Worm (Caenorhabditis elegans): Measurements from ENCODE around the gene ttn-1.
A peak's percentile ranks its signal among the peaks of the same experiment; 100 is the strongest.

The ttn-1 gene

ce11 chrV:6107474-6107873 lies 95.0 kb downstream of the ttn-1 start, which contains the start of gene cwf-19L1:
TSS of gene cwf-19L1 (plus strand) at chrV:6107828.
- TF ChIP-seq lin-11 (tag; optimal IDR thresholded peaks at IDR 0.05) (no peak), lsy-2 (tag; optimal IDR thresholded peaks at IDR 0.05) (peak; percentile 13 to 77), elt-3 (tag; optimal IDR thresholded peaks at IDR 0.05) (no peak), ceh-82 (tag; optimal IDR thresholded peaks at IDR 0.05) (no peak), sem-4 (tag; optimal IDR thresholded peaks at IDR 0.05) (peak; percentile 22), nhr-12 (tag; optimal IDR thresholded peaks at IDR 0.05) (no peak), unc-62 (GFP tag; optimal IDR thresholded peaks at IDR 0.05) (peak; percentile 3), gmeb-1 (tag; optimal IDR thresholded peaks at IDR 0.05) (peak; percentile 93), aly-2 (tag; optimal IDR thresholded peaks at IDR 0.05) (no peak), nhr-77 (tag; optimal IDR thresholded peaks at IDR 0.05) (no peak), ztf-1 (GFP tag; conservative IDR thresholded peaks at IDR 0.05) (no peak), sma-3 (GFP tag; optimal IDR thresholded peaks at IDR 0.05) (peak; percentile 35), nhr-21 (tag; optimal IDR thresholded peaks at IDR 0.05) (peak; percentile 57), snpc-4 (tag; optimal IDR thresholded peaks at IDR 0.05) (peak; percentile 24), ZK546.5 (tag; optimal IDR thresholded peaks at IDR 0.05) (no peak), ama-1 (optimal IDR thresholded peaks at IDR 0.05) (peak; percentile 24), fos-1 (tag; optimal IDR thresholded peaks at IDR 0.05) (peak; percentile 9), sma-9 (GFP tag; optimal IDR thresholded peaks at IDR 0.05) (peak; percentile 84), sma-9 (tag; optimal IDR thresholded peaks at IDR 0.05) (no peak), blmp-1 (tag; optimal IDR thresholded peaks at IDR 0.05; ENCODE audit: insufficient read depth) (no peak), nhr-25 (tag; optimal IDR thresholded peaks at IDR 0.05) (peak; percentile 53), R02D3.7 (tag; optimal IDR thresholded peaks at IDR 0.05) (peak; percentile 65), nhr-129 (tag; optimal IDR thresholded peaks at IDR 0.05) (peak; percentile 48), elt-1 (tag; optimal IDR thresholded peaks at IDR 0.05) (no peak), C34F6.9 (tag; optimal IDR thresholded peaks at IDR 0.05) (peak; percentile 76), unc-55 (GFP tag; optimal IDR thresholded peaks at IDR 0.05) (peak; percentile 83), crh-2 (tag; optimal IDR thresholded peaks at IDR 0.05) (peak; percentile 68), F13H6.1 (tag; optimal IDR thresholded peaks at IDR 0.05) (peak; percentile 41), mab-5 (tag; optimal IDR thresholded peaks at IDR 0.05) (peak; percentile 90), Y55F3AM.14 (GFP tag; optimal IDR thresholded peaks at IDR 0.05) (no peak), lin-13 (GFP tag; optimal IDR thresholded peaks at IDR 0.05) (peak; percentile 35), unc-39 (tag; optimal IDR thresholded peaks at IDR 0.05) (no peak)

- TF ChIP-seq blmp-1 (tag; optimal IDR thresholded peaks at IDR 0.05; ENCODE audit: insufficient read depth) (peak; percentile 98), lin-39 (tag; optimal IDR thresholded peaks at IDR 0.05) (no peak), alr-1 (tag; optimal IDR thresholded peaks at IDR 0.05) (no peak)
Observed at ce11 chrV:6105374-6105773, 97.1 kb downstream of the ttn-1 start, which contains the start of gene atf-8. TSS of gene atf-8 (plus strand) at chrV:6105607.

ce11 chrV:6103429-6103828 lies 99.0 kb downstream of the ttn-1 start, which contains the start of gene Y38A10A.11:
TSS of gene Y38A10A.11 (minus strand) at chrV:6103529.
- TF ChIP-seq nhr-129 (tag; optimal IDR thresholded peaks at IDR 0.05) (no peak), sma-9 (GFP tag; optimal IDR thresholded peaks at IDR 0.05) (no peak), sma-9 (tag; optimal IDR thresholded peaks at IDR 0.05) (no peak), lin-13 (GFP tag; optimal IDR thresholded peaks at IDR 0.05) (no peak), elt-3 (tag; optimal IDR thresholded peaks at IDR 0.05) (no peak), Y55F3AM.14 (GFP tag; optimal IDR thresholded peaks at IDR 0.05) (no peak), sem-4 (tag; optimal IDR thresholded peaks at IDR 0.05) (no peak), ztf-4 (tag; optimal IDR thresholded peaks at IDR 0.05) (no peak), sma-3 (GFP tag; optimal IDR thresholded peaks at IDR 0.05) (no peak), nhr-237 (tag; optimal IDR thresholded peaks at IDR 0.05) (no peak), nhr-12 (tag; optimal IDR thresholded peaks at IDR 0.05) (no peak), nhr-77 (tag; optimal IDR thresholded peaks at IDR 0.05) (no peak)

- peak in 1 of 2 experiments; percentile 39 for TF ChIP-seq lsy-2 (tag; optimal IDR thresholded peaks at IDR 0.05)
- TF ChIP-seq ama-1 (optimal IDR thresholded peaks at IDR 0.05): no peak
- peak; percentile 43 for TF ChIP-seq fos-1 (tag; optimal IDR thresholded peaks at IDR 0.05)
Observed at ce11 chrV:6101243-6101898, 101.1 kb downstream of the ttn-1 start.

All from whole organism, L2 larva.